Worm (Caenorhabditis elegans) whole organism, young adult: ENCODE data around the gene Y17G7B.17.

Experiments used
- D2030.7 ChIP-seq: fragments of 200-800 bp; sonication (Bioruptor generic); IDR thresholded peaks from 2 replicates; pipeline ENCODE4 v1.3.6; 2022; ENCODE audit warnings: missing genetic modification reagents, missing genetic modification characterization, missing compliant biosample characterization
- F22D6.2 ChIP-seq: sonication (generic microtip); optimal IDR thresholded peaks from 2 replicates; lab custom pipeline; 2016; ENCODE audit warnings: mild to moderate bottlenecking, missing genetic modification characterization, missing compliant biosample characterization
- F23B12.7 ChIP-seq: sonication (generic microtip); optimal IDR thresholded peaks from 2 replicates; lab custom pipeline; 2017; ENCODE audit warnings: missing genetic modification characterization, mild to moderate bottlenecking, missing compliant biosample characterization, antibody characterized with exemption, moderate library complexity; ENCODE audit not compliant: insufficient read depth
- F33H1.4 ChIP-seq: fragments of 200-800 bp; sonication (Bioruptor generic); IDR thresholded peaks from 2 replicates; pipeline ENCODE4 v1.3.6; 2022; ENCODE audit warnings: missing genetic modification reagents, missing genetic modification characterization, missing compliant biosample characterization
- Y67H2A.10 ChIP-seq: fragments of 200-800 bp; sonication (Bioruptor generic); conservative IDR thresholded peaks from 2 replicates; pipeline ENCODE4 v1.3.6; 2022; ENCODE audit warnings: missing genetic modification reagents, missing genetic modification characterization, missing compliant biosample characterization
- ZK185.1 ChIP-seq: sonication (generic microtip); optimal IDR thresholded peaks from 2 replicates; lab custom pipeline; 2016; ENCODE audit warnings: mild to moderate bottlenecking, missing genetic modification characterization, missing compliant biosample characterization; ENCODE audit not compliant: poor library complexity, severe bottlenecking
- akir-1 ChIP-seq: fragments of 200-800 bp; sonication (Bioruptor generic); optimal IDR thresholded peaks from 2 replicates; lab custom pipeline; 2018; ENCODE audit warnings: mild to moderate bottlenecking, missing genetic modification characterization, moderate library complexity, missing compliant biosample characterization
- aptf-2 ChIP-seq: fragments of 200-800 bp; sonication (Bioruptor generic); conservative IDR thresholded peaks from 2 replicates; pipeline ENCODE4 v1.3.6; 2022; ENCODE audit warnings: missing genetic modification reagents, missing genetic modification characterization, missing compliant biosample characterization
- aptf-3 ChIP-seq: fragments of 200-800 bp; sonication (Bioruptor generic); IDR thresholded peaks from 2 replicates; pipeline ENCODE4 v1.3.6; 2022; ENCODE audit warnings: missing genetic modification characterization, missing compliant biosample characterization
- attf-3 ChIP-seq: fragments of 200-800 bp; sonication (Bioruptor generic); conservative IDR thresholded peaks from 2 replicates; pipeline ENCODE4 v1.3.6; 2022; ENCODE audit warnings: missing genetic modification reagents, missing genetic modification characterization, missing compliant biosample characterization
- bed-1 ChIP-seq: fragments of 200-800 bp; sonication (Bioruptor generic); IDR thresholded peaks from 2 replicates; pipeline ENCODE4 v1.3.6; 2022; ENCODE audit warnings: missing genetic modification reagents, missing genetic modification characterization, missing compliant biosample characterization
- ceh-100 ChIP-seq: fragments of 200-800 bp; sonication (Bioruptor generic); IDR thresholded peaks from 2 replicates; pipeline ENCODE4 v1.3.6; 2022; ENCODE audit warnings: missing genetic modification reagents, missing genetic modification characterization, missing compliant biosample characterization
- die-1 ChIP-seq: sonication (generic microtip); optimal IDR thresholded peaks from 2 replicates; lab custom pipeline; 2016; ENCODE audit warnings: missing genotype, mild to moderate bottlenecking, missing genetic modification characterization, missing compliant biosample characterization
- dpff-1 ChIP-seq: sonication (generic microtip); optimal IDR thresholded peaks from 2 replicates; lab custom pipeline; 2017; ENCODE audit warnings: mild to moderate bottlenecking, missing genetic modification characterization, missing compliant biosample characterization
- dpl-1 ChIP-seq: fragments of 150-350 bp; optimal IDR thresholded peaks from 2 replicates; lab custom pipeline; 2014; ENCODE audit warnings: missing biosample characterization, missing genetic modification reagents, missing genetic modification characterization
- him-1 ChIP-seq: sonication (generic microtip); optimal IDR thresholded peaks from 2 replicates; lab custom pipeline; 2016; ENCODE audit warnings: missing genotype, missing genetic modification reagents, missing genetic modification characterization, missing compliant biosample characterization
- hlh-26 ChIP-seq: fragments of 200-800 bp; sonication (Bioruptor generic); conservative IDR thresholded peaks from 2 replicates; pipeline ENCODE4 v1.3.6; 2022; ENCODE audit warnings: missing genetic modification reagents, missing genetic modification characterization, missing compliant biosample characterization
- hmg-1.2 ChIP-seq: fragments of 200-800 bp; sonication (Bioruptor generic); IDR thresholded peaks from 2 replicates; pipeline ENCODE4 v1.3.6; 2022; ENCODE audit warnings: missing genetic modification reagents, missing genetic modification characterization, missing compliant biosample characterization
- hrde-1 ChIP-seq: sonication (generic microtip); optimal IDR thresholded peaks from 2 replicates; lab custom pipeline; 2016; ENCODE audit warnings: missing genetic modification characterization, mild to moderate bottlenecking, missing compliant biosample characterization, moderate library complexity, missing genotype, missing genetic modification reagents, borderline replicate concordance
- hsf-1 ChIP-seq: fragments of 200-800 bp; sonication (Bioruptor generic); IDR thresholded peaks from 2 replicates; pipeline ENCODE4 v1.3.6; 2022; ENCODE audit warnings: missing genetic modification reagents, missing genetic modification characterization, missing compliant biosample characterization
- lag-1 ChIP-seq: fragments of 200-800 bp; sonication (Bioruptor generic); IDR thresholded peaks from 2 replicates; pipeline ENCODE4 v1.3.6; 2022; ENCODE audit warnings: missing genetic modification reagents, missing genetic modification characterization, missing compliant biosample characterization
- lin-26 ChIP-seq: fragments of 200-800 bp; sonication (Bioruptor generic); IDR thresholded peaks from 2 replicates; pipeline ENCODE4 v1.3.6; 2022; ENCODE audit warnings: missing genetic modification reagents, missing genetic modification characterization, missing compliant biosample characterization
- lin-40 ChIP-seq: sonication (generic microtip); optimal IDR thresholded peaks from 2 replicates; lab custom pipeline; 2016; ENCODE audit warnings: missing genetic modification characterization, mild to moderate bottlenecking, missing compliant biosample characterization, missing genotype, missing genetic modification reagents
- lir-1 ChIP-seq: fragments of 200-800 bp; sonication (Bioruptor generic); conservative IDR thresholded peaks from 2 replicates; pipeline ENCODE4 v1.3.6; 2022; ENCODE audit warnings: missing genetic modification reagents, missing genetic modification characterization, missing compliant biosample characterization
- lsl-1 ChIP-seq: fragments of 200-800 bp; sonication (Bioruptor generic); optimal IDR thresholded peaks from 2 replicates; lab custom pipeline; 2018; ENCODE audit warnings: mild to moderate bottlenecking, missing genetic modification characterization, moderate library complexity, missing compliant biosample characterization
- lsy-27 ChIP-seq: sonication (generic microtip); optimal IDR thresholded peaks from 2 replicates; lab custom pipeline; 2017; ENCODE audit warnings: missing genetic modification characterization, mild to moderate bottlenecking, missing compliant biosample characterization, antibody characterized with exemption, missing genotype, borderline replicate concordance; ENCODE audit not compliant: insufficient read depth
- madf-10 ChIP-seq: sonication (generic microtip); optimal IDR thresholded peaks from 2 replicates; lab custom pipeline; 2016; ENCODE audit warnings: mild to moderate bottlenecking, missing genetic modification characterization, missing compliant biosample characterization
- madf-3 ChIP-seq: fragments of 200-800 bp; sonication (Bioruptor generic); IDR thresholded peaks from 2 replicates; pipeline ENCODE4 v1.3.6; 2022; ENCODE audit warnings: missing genetic modification reagents, missing genetic modification characterization, missing compliant biosample characterization
- madf-6 ChIP-seq: fragments of 200-800 bp; sonication (Bioruptor generic); IDR thresholded peaks from 2 replicates; pipeline ENCODE4 v1.3.6; 2022; ENCODE audit warnings: missing genetic modification reagents, missing genetic modification characterization, missing compliant biosample characterization
- mes-4 ChIP-seq: sonication (generic microtip); optimal IDR thresholded peaks from 2 replicates; lab custom pipeline; 2016; ENCODE audit warnings: missing genotype, missing genetic modification characterization, missing compliant biosample characterization
- nfya-1 ChIP-seq: sonication (generic microtip); optimal IDR thresholded peaks from 2 replicates; lab custom pipeline; 2017; ENCODE audit warnings: antibody characterized with exemption, missing compliant biosample characterization, missing genetic modification characterization, borderline replicate concordance; ENCODE audit not compliant: insufficient read depth
- nfya-2 ChIP-seq: fragments of 200-800 bp; sonication (Bioruptor generic); IDR thresholded peaks from 2 replicates; pipeline ENCODE4 v1.3.6; 2022; ENCODE audit warnings: missing genetic modification reagents, missing genetic modification characterization, missing compliant biosample characterization
- nfyb-1 ChIP-seq: fragments of 200-800 bp; sonication (Bioruptor generic); IDR thresholded peaks from 2 replicates; pipeline ENCODE4 v1.3.6; 2022; ENCODE audit warnings: missing genetic modification reagents, missing genetic modification characterization, missing compliant biosample characterization
- nhr-179 ChIP-seq: sonication (generic microtip); optimal IDR thresholded peaks from 2 replicates; lab custom pipeline; 2016; ENCODE audit warnings: mild to moderate bottlenecking, missing genetic modification characterization, missing compliant biosample characterization
- pha-4 ChIP-seq: fragments of 150-350 bp; sonication (generic microtip); optimal IDR thresholded peaks from 2 replicates; lab custom pipeline; 2014; ENCODE audit warnings: missing biosample characterization, missing genetic modification reagents, missing genetic modification characterization
- rcor-1 ChIP-seq: fragments of 200-800 bp; sonication (Bioruptor generic); IDR thresholded peaks from 2 replicates; pipeline ENCODE4 v1.3.6; 2022; ENCODE audit warnings: missing genetic modification reagents, missing genetic modification characterization, missing compliant biosample characterization
- sdz-38 ChIP-seq: sonication (generic microtip); optimal IDR thresholded peaks from 2 replicates; lab custom pipeline; 2016; ENCODE audit warnings: missing genotype, missing genetic modification characterization, missing compliant biosample characterization
- snpc-1.1 ChIP-seq: sonication (generic microtip); optimal IDR thresholded peaks from 2 replicates; lab custom pipeline; 2017; ENCODE audit warnings: missing genetic modification characterization, mild to moderate bottlenecking, missing compliant biosample characterization, antibody characterized with exemption, moderate library complexity, missing genotype, missing genetic modification reagents; ENCODE audit not compliant: insufficient read depth
- snpc-3.4 ChIP-seq: sonication (generic microtip); optimal IDR thresholded peaks from 2 replicates; lab custom pipeline; 2017; ENCODE audit warnings: missing genetic modification characterization, mild to moderate bottlenecking, missing compliant biosample characterization, antibody characterized with exemption, moderate library complexity, missing genotype, missing genetic modification reagents
- somi-1 ChIP-seq: fragments of 200-800 bp; sonication (Bioruptor generic); optimal IDR thresholded peaks from 2 replicates; lab custom pipeline; 2018; ENCODE audit warnings: mild to moderate bottlenecking, missing genetic modification characterization, missing compliant biosample characterization
- sptf-2 ChIP-seq: fragments of 200-800 bp; sonication (Bioruptor generic); optimal IDR thresholded peaks from 2 replicates; lab custom pipeline; 2018; ENCODE audit warnings: mild to moderate bottlenecking, missing genetic modification characterization, missing compliant biosample characterization
- tbx-9 ChIP-seq: sonication (generic microtip); optimal IDR thresholded peaks from 2 replicates; lab custom pipeline; 2016; ENCODE audit warnings: borderline replicate concordance, missing genetic modification characterization, inconsistent platforms, missing compliant biosample characterization
- unc-62 ChIP-seq: fragments of 150-350 bp; optimal IDR thresholded peaks from 2 replicates; lab custom pipeline; 2014; ENCODE audit warnings: missing biosample characterization, missing genetic modification reagents, missing genetic modification characterization
- xnd-1 ChIP-seq: sonication (generic microtip); optimal IDR thresholded peaks from 2 replicates; lab custom pipeline; 2016; ENCODE audit warnings: missing genotype, missing genetic modification reagents, missing genetic modification characterization, missing compliant biosample characterization
- ztf-18 ChIP-seq: sonication (generic microtip); optimal IDR thresholded peaks from 2 replicates; lab custom pipeline; 2016; ENCODE audit warnings: missing genotype, mild to moderate bottlenecking, missing genetic modification characterization, missing compliant biosample characterization
- ztf-22 ChIP-seq: fragments of 200-800 bp; sonication (Bioruptor generic); optimal IDR thresholded peaks from 2 replicates; lab custom pipeline; 2018; ENCODE audit warnings: mild to moderate bottlenecking, missing genetic modification characterization, moderate library complexity, missing compliant biosample characterization
- ztf-3 ChIP-seq: fragments of 200-800 bp; sonication (Bioruptor generic); optimal IDR thresholded peaks from 2 replicates; lab custom pipeline; 2018; ENCODE audit warnings: mild to moderate bottlenecking, missing genetic modification characterization, missing compliant biosample characterization
- ztf-6 ChIP-seq: fragments of 200-800 bp; sonication (Bioruptor generic); IDR thresholded peaks from 2 replicates; pipeline ENCODE4 v1.3.6; 2022; ENCODE audit warnings: missing genetic modification reagents, missing genetic modification characterization, missing compliant biosample characterization

The Y17G7B.17 gene

DNA sequence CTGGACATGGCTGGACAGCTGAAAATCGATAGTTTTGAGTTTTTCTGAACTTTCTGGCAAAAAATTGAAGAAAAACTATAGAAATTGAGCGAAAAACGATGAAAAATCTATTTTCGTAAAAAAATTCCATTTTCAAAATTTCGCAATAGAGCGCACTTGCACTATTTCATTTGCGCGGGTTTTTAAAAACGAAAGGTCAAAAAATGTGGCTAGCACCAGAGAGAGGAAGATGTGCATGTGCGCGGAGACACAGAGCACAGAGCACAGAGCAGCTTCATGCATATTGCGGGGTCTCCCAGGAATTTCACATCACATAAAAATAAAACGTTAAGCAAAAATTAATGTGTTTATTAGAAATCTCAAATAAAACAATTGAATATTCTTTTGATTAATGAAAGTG lies 8.1 kb upstream of the Y17G7B.17 start, which contains the start of gene Y17G7B.18 (continued):
- TF ChIP-seq aptf-3 (no peak), xnd-1 (tag; lab: Kevin White, UChicago) (no peak), bed-1 (GFP tag; lab: Robert Waterston, UW) (no peak), ZK185.1 (tag; lab: Kevin White, UChicago) (no peak), snpc-1.1 (tag; lab: Kevin White, UChicago) (no peak), him-1 (tag; lab: Kevin White, UChicago) (no peak), F22D6.2 (tag; lab: Kevin White, UChicago) (no peak), lag-1 (GFP tag; lab: Robert Waterston, UW) (no peak), Y67H2A.10 (no peak), dpff-1 (tag; lab: Kevin White, UChicago) (no peak), lsy-27 (tag; lab: Kevin White, UChicago) (no peak), sdz-38 (tag; lab: Kevin White, UChicago) (no peak), ztf-22 (GFP tag; lab: Kevin White, UChicago) (no peak), sptf-2 (no peak), ceh-100 (GFP tag; lab: Robert Waterston, UW) (no peak), nfya-2 (no peak), hlh-26 (GFP tag; lab: Robert Waterston, UW) (no peak), D2030.7 (GFP tag; lab: Robert Waterston, UW) (no peak), unc-62 (no peak), ztf-18 (tag; lab: Kevin White, UChicago) (no peak), nhr-179 (no peak), somi-1 (GFP tag; lab: Kevin White, UChicago) (no peak), dpl-1 (GFP tag; lab: Kevin White, UChicago) (peak; percentile 85), aptf-2 (GFP tag; lab: Robert Waterston, UW) (no peak), madf-10 (no peak), F33H1.4 (peak; percentile 38), madf-6 (0 out of 2 replicates have a peak, but pooled peaks have one; percentile 35), lir-1 (no peak), rcor-1 (GFP tag; lab: Robert Waterston, UW) (no peak), tbx-9 (tag; lab: Kevin White, UChicago) (no peak), lin-40 (tag; lab: Kevin White, UChicago) (peak; percentile 42), lin-26 (no peak), akir-1 (GFP tag; lab: Kevin White, UChicago) (no peak), nfya-1 (tag; lab: Kevin White, UChicago) (no peak), F23B12.7 (tag; lab: Kevin White, UChicago) (peak; percentile 21), die-1 (tag; lab: Kevin White, UChicago) (no peak), ztf-3 (GFP tag; lab: Kevin White, UChicago) (no peak)

DNA sequence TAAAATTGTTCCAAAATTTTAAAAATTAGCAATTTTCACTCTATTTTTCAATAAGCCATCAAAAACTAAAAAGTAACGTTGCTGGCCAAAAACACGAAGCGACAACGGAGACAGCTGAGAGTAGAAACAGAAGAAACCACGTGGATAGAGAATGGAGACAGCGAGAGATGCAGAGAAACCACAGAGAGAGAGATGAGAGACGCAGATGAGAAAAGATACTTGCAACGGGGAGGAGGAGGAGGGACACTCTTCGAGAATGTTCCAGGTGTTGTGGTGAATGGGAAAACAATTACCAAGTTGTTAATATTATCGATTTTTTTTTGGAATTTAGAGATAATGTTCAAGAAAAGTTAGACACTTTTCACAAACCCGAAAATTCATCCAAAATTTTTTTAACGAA lies 2.6 kb upstream of the Y17G7B.17 start:
- no peak for TF ChIP-seq hlh-26 (GFP tag; lab: Robert Waterston, UW)
- TF ChIP-seq lsl-1 (GFP tag; lab: Kevin White, UChicago), result no peak
- TF ChIP-seq F22D6.2 (tag; lab: Kevin White, UChicago), result peak; percentile 77
- no peak for TF ChIP-seq mes-4 (tag; lab: Kevin White, UChicago)
- TF ChIP-seq hmg-1.2 (GFP tag; lab: Robert Waterston, UW), result peak; percentile 96
- TF ChIP-seq pha-4 (tag; lab: Kevin White, UChicago), result peak; percentile 60
- peak; percentile 91 for TF ChIP-seq nfyb-1
- TF ChIP-seq snpc-3.4 (tag; lab: Kevin White, UChicago), result no peak
- no peak for TF ChIP-seq sptf-2
- TF ChIP-seq aptf-2 (GFP tag; lab: Robert Waterston, UW), result no peak
- peak; percentile 67 for TF ChIP-seq ztf-3 (GFP tag; lab: Kevin White, UChicago)
- peak; percentile 76; the same call in 1 of the 2 replicates for TF ChIP-seq madf-3 (GFP tag; lab: Robert Waterston, UW)
- TF ChIP-seq hsf-1 (GFP tag; lab: Robert Waterston, UW), result peak; percentile 99
- TF ChIP-seq attf-3 (GFP tag; lab: Robert Waterston, UW), result no peak
- TF ChIP-seq hrde-1, result no peak
- TF ChIP-seq nfya-1 (tag; lab: Kevin White, UChicago), result no peak
- TF ChIP-seq ztf-6 (GFP tag; lab: Robert Waterston, UW), result no peak
